Worm (Caenorhabditis elegans) whole organism, mixed stage, embryonic: Measurements from ENCODE around the gene swan-2.

Source experiments
- ces-1 ChIP-seq: fragments of 150-350 bp; optimal IDR thresholded peaks from 2 replicates; lab custom pipeline; 2014; ENCODE audit warnings: missing biosample characterization, missing genetic modification reagents, missing genetic modification characterization
- nhr-237 ChIP-seq: fragments of 150-350 bp; optimal IDR thresholded peaks from 2 replicates; lab custom pipeline; 2014; ENCODE audit warnings: missing biosample characterization, missing genetic modification characterization
- ztf-11 ChIP-seq: fragments of 150-350 bp; optimal IDR thresholded peaks from 2 replicates; lab custom pipeline; 2014; ENCODE audit warnings: missing biosample characterization, missing genetic modification characterization

DNA sequence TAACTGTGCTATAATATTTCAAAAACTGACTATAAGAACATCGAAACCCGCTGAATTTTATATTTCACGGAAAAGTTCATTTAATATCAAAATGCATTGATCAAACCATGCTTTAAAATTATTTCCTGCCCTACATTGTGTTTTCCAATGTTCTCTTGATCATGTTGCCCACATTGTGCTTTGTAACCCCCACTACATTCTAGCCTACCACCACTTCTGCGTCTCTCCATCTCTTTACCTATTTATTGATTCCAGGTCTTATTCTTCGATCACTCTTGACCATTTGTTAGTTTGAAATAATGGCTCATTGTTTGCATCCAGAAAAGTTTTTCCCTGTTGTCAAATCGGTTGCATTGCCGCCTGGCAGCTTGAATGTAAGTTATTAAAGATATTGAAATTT is 21.9 kb downstream of the swan-2 start, which contains the start of gene decr-1.1:
- TF ChIP-seq ztf-11, result no peak
- no peak for TF ChIP-seq nhr-237 (tag; lab: Kevin White, UChicago)
- TF ChIP-seq ces-1, result no peak
